Fruit fly (Drosophila melanogaster) whole organism, embryonic: ENCODE results near the gene CG2889.

Source experiments
- Asciz ChIP-seq: fragments of 200-800 bp; sonication (Bioruptor generic); optimal IDR thresholded peaks from 2 replicates; lab custom pipeline; 2017; ENCODE audit warnings: missing biosample characterization, mild to moderate bottlenecking, missing genetic modification characterization, missing genetic modification reagents
- Awh ChIP-seq: fragments of 200-800 bp; sonication (Bioruptor generic); IDR thresholded peaks from 2 replicates; pipeline ENCODE4, ENCODE4 v1.3.6; 2022; ENCODE audit warnings: missing biosample characterization, missing genetic modification characterization
- B-H2 ChIP-seq: fragments of 200-800 bp; sonication (Bioruptor generic); optimal IDR thresholded peaks from 2 replicates; lab custom pipeline; 2018; ENCODE audit warnings: missing biosample characterization, mild to moderate bottlenecking, missing genetic modification characterization
- Bgb ChIP-seq: fragments of 200-800 bp; sonication (Bioruptor generic); IDR thresholded peaks from 2 replicates; pipeline ENCODE4 v1.3.6; 2022; ENCODE audit warnings: missing biosample characterization, missing genetic modification characterization; ENCODE audit not compliant: partially characterized antibody
- CG12769 ChIP-seq: fragments of 200-800 bp; sonication (Bioruptor generic); optimal IDR thresholded peaks from 2 replicates; lab custom pipeline; 2019; ENCODE audit warnings: missing biosample characterization, mild to moderate bottlenecking, missing genetic modification characterization, moderate library complexity
- CG13296 ChIP-seq: fragments of 200-800 bp; sonication (Bioruptor generic); optimal IDR thresholded peaks from 3 replicates; lab custom pipeline; 2018; ENCODE audit warnings: missing biosample characterization, mild to moderate bottlenecking, missing genetic modification characterization
- CG14710 ChIP-seq: fragments of 200-800 bp; sonication (Bioruptor generic); optimal IDR thresholded peaks from 3 replicates; lab custom pipeline; 2019; ENCODE audit warnings: missing biosample characterization, mild to moderate bottlenecking, missing genetic modification characterization, moderate library complexity
- CG14860 ChIP-seq: fragments of 200-800 bp; sonication (Bioruptor generic); IDR thresholded peaks from 3 replicates; pipeline ENCODE4 v1.3.6; 2022; ENCODE audit warnings: missing biosample characterization, missing genetic modification characterization; ENCODE audit not compliant: partially characterized antibody
- CG16815 ChIP-seq: fragments of 200-800 bp; sonication (Bioruptor generic); optimal IDR thresholded peaks from 3 replicates; lab custom pipeline; 2017; ENCODE audit warnings: missing biosample characterization, mild to moderate bottlenecking, missing genetic modification characterization
- CG17385 ChIP-seq: fragments of 200-800 bp; sonication (Bioruptor generic); optimal IDR thresholded peaks from 3 replicates; lab custom pipeline; 2018; ENCODE audit warnings: missing biosample characterization, mild to moderate bottlenecking, missing genetic modification characterization
- CG18764 ChIP-seq: fragments of 200-800 bp; sonication (Bioruptor generic); optimal IDR thresholded peaks from 3 replicates; lab custom pipeline; 2016; ENCODE audit warnings: missing biosample characterization, missing genetic modification characterization
- CG31441 ChIP-seq: fragments of 200-800 bp; sonication (Bioruptor generic); IDR thresholded peaks from 2 replicates; pipeline ENCODE4 v1.3.6; 2022; ENCODE audit warnings: missing biosample characterization, missing genetic modification characterization
- CG3163 ChIP-seq: fragments of 200-800 bp; sonication (Bioruptor generic); optimal IDR thresholded peaks from 3 replicates; lab custom pipeline; 2016; ENCODE audit warnings: missing biosample characterization, missing genetic modification characterization
- CG3281 ChIP-seq: fragments of 200-800 bp; sonication (Bioruptor generic); optimal IDR thresholded peaks from 3 replicates; lab custom pipeline; 2017; ENCODE audit warnings: missing biosample characterization, mild to moderate bottlenecking, missing genetic modification characterization
- CG3847 ChIP-seq: fragments of 200-800 bp; sonication (Bioruptor generic); IDR thresholded peaks from 2 replicates; pipeline ENCODE4 v1.3.6; 2022; ENCODE audit warnings: missing biosample characterization, missing genetic modification characterization
- CG4730 ChIP-seq: fragments of 200-800 bp; sonication (Bioruptor generic); IDR thresholded peaks from 2 replicates; pipeline ENCODE4 v1.3.6; 2022; ENCODE audit warnings: missing biosample characterization, missing genetic modification characterization
- CG4820 ChIP-seq: fragments of 200-800 bp; sonication (Bioruptor generic); optimal IDR thresholded peaks from 3 replicates; lab custom pipeline; 2016; ENCODE audit warnings: missing biosample characterization, missing genetic modification characterization
- CG6813 ChIP-seq: fragments of 200-800 bp; sonication (Bioruptor generic); optimal IDR thresholded peaks from 2 replicates; lab custom pipeline; 2017; ENCODE audit warnings: missing biosample characterization, missing genetic modification characterization, mild to moderate bottlenecking, moderate library complexity, missing genetic modification reagents
- CG8478 ChIP-seq: fragments of >200 bp; optimal IDR thresholded peaks from 2 replicates; lab custom pipeline; 2018
- CG9437 ChIP-seq: fragments of 200-800 bp; sonication (Bioruptor generic); optimal IDR thresholded peaks from 2 replicates; lab custom pipeline; 2018; ENCODE audit warnings: missing biosample characterization, mild to moderate bottlenecking, missing genetic modification characterization
- CG9727 ChIP-seq: fragments of 200-800 bp; sonication (Bioruptor generic); optimal IDR thresholded peaks from 3 replicates; lab custom pipeline; 2017; ENCODE audit warnings: missing biosample characterization, mild to moderate bottlenecking, missing genetic modification characterization
- Chrac-16 ChIP-seq: fragments of 200-800 bp; sonication (Bioruptor generic); optimal IDR thresholded peaks from 3 replicates; lab custom pipeline; 2016; ENCODE audit warnings: missing biosample characterization, missing genetic modification characterization
- Deaf1 ChIP-seq: fragments of 200-800 bp; optimal IDR thresholded peaks from 3 replicates; lab custom pipeline; 2019; ENCODE audit warnings: missing biosample characterization, mild to moderate bottlenecking, missing genetic modification characterization, moderate library complexity
- Dref ChIP-seq: fragments of 200-800 bp; sonication (Bioruptor generic); IDR thresholded peaks from 2 replicates; pipeline ENCODE4 v1.3.6; 2022; ENCODE audit warnings: missing biosample characterization, missing genetic modification characterization
- E2f1 ChIP-seq: fragments of 200-800 bp; sonication (Bioruptor generic); IDR thresholded peaks from 2 replicates; pipeline ENCODE4 v1.3.6; 2022; ENCODE audit warnings: missing biosample characterization, missing genetic modification characterization
- E2f2 ChIP-seq: fragments of 200-800 bp; sonication (Bioruptor generic); IDR thresholded peaks from 2 replicates; pipeline ENCODE4 v1.3.6; 2022; ENCODE audit warnings: missing biosample characterization, missing genetic modification characterization
- Elba2 ChIP-seq: fragments of 200-800 bp; sonication (Bioruptor generic); optimal IDR thresholded peaks from 3 replicates; lab custom pipeline; 2016; ENCODE audit warnings: missing biosample characterization, missing genetic modification characterization
- HLH4C ChIP-seq: fragments of 200-800 bp; sonication (Bioruptor generic); IDR thresholded peaks from 3 replicates; pipeline ENCODE4 v1.3.6; 2022; ENCODE audit warnings: missing biosample characterization, missing genetic modification characterization; ENCODE audit not compliant: partially characterized antibody
- HLH54F ChIP-seq: fragments of 200-800 bp; sonication (Bioruptor generic); optimal IDR thresholded peaks from 3 replicates; lab custom pipeline; 2016; ENCODE audit warnings: missing biosample characterization, missing genetic modification characterization
- Hey ChIP-seq: fragments of 200-800 bp; sonication (Bioruptor generic); optimal IDR thresholded peaks from 3 replicates; lab custom pipeline; 2018; ENCODE audit warnings: missing biosample characterization, mild to moderate bottlenecking, missing genetic modification characterization
- Mad ChIP-seq: fragments of 200-800 bp; sonication (Bioruptor generic); optimal IDR thresholded peaks from 2 replicates; lab custom pipeline; 2016; ENCODE audit warnings: missing biosample characterization, missing genetic modification characterization
- NFAT ChIP-seq: fragments of 200-800 bp; sonication (Bioruptor generic); IDR thresholded peaks from 2 replicates; pipeline ENCODE4 v1.3.6; 2022; ENCODE audit warnings: missing biosample characterization, missing genetic modification characterization
- Optix ChIP-seq: fragments of 200-800 bp; sonication (Bioruptor generic); IDR thresholded peaks from 3 replicates; pipeline ENCODE4 v1.3.6; 2022; ENCODE audit warnings: missing biosample characterization, missing genetic modification characterization
- Ptx1 ChIP-seq: fragments of 200-800 bp; sonication (Bioruptor generic); IDR thresholded peaks from 2 replicates; pipeline ENCODE4 v1.3.6; 2022; ENCODE audit warnings: missing biosample characterization, missing genetic modification characterization
- Ravus ChIP-seq: fragments of 200-800 bp; sonication (Bioruptor generic); IDR thresholded peaks from 2 replicates; pipeline ENCODE4 v1.3.6; 2022; ENCODE audit warnings: missing biosample characterization, missing genetic modification characterization
- Stat92E ChIP-seq, 3 experiments: fragments of >200 bp in 2 of 3; fragments of 200-800 bp in 1 of 3; sonication (Bioruptor generic) in 1 of 3; optimal IDR thresholded peaks; 2 replicates each; lab custom pipeline; 2017 to 2019; ENCODE audit warnings: missing biosample characterization in 3 of 3, missing genetic modification characterization in 3 of 3, mild to moderate bottlenecking in 1 of 3, moderate library complexity in 1 of 3
- Xbp1 ChIP-seq: fragments of 200-800 bp; sonication (Bioruptor generic); optimal IDR thresholded peaks from 3 replicates; lab custom pipeline; 2016; ENCODE audit warnings: missing biosample characterization, mild to moderate bottlenecking, missing genetic modification characterization
- ase ChIP-seq: fragments of 200-800 bp; sonication (Bioruptor generic); IDR thresholded peaks from 3 replicates; pipeline ENCODE4 v1.3.6; 2022; ENCODE audit warnings: missing biosample characterization, missing genetic modification characterization
- crp ChIP-seq, 2 experiments: fragments of 200-800 bp; sonication (Bioruptor generic); optimal IDR thresholded peaks; 2 replicates in 1 of 2; 3 replicates in 1 of 2; lab custom pipeline; 2017; ENCODE audit warnings: missing biosample characterization in 2 of 2, missing genetic modification characterization in 2 of 2, mild to moderate bottlenecking in 1 of 2, moderate library complexity in 1 of 2
- esg ChIP-seq: fragments of 200-800 bp; sonication (Bioruptor generic); conservative IDR thresholded peaks from 2 replicates; pipeline ENCODE4 v1.3.6; 2022; ENCODE audit warnings: missing biosample characterization, missing genetic modification characterization
- gcm ChIP-seq: fragments of 200-800 bp; sonication (Bioruptor generic); optimal IDR thresholded peaks from 2 replicates; lab custom pipeline; 2019; ENCODE audit warnings: missing biosample characterization, mild to moderate bottlenecking, missing genetic modification characterization, moderate library complexity
- gt ChIP-seq: fragments of 200-800 bp; sonication (Bioruptor generic); IDR thresholded peaks from 2 replicates; pipeline ENCODE4 v1.3.6; 2022; ENCODE audit warnings: missing biosample characterization, missing genetic modification characterization
- hth ChIP-seq: fragments of >200 bp; optimal IDR thresholded peaks from 2 replicates; lab custom pipeline; 2017; ENCODE audit warnings: inconsistent platforms
- kay ChIP-seq: fragments of 200-800 bp; sonication (Bioruptor generic); optimal IDR thresholded peaks from 2 replicates; lab custom pipeline; 2016; ENCODE audit warnings: missing biosample characterization, missing genetic modification characterization
- maf-S ChIP-seq: fragments of 200-800 bp; sonication (Bioruptor generic); optimal IDR thresholded peaks from 2 replicates; lab custom pipeline; 2016; ENCODE audit warnings: missing biosample characterization, missing genetic modification characterization
- peb ChIP-seq: fragments of 200-800 bp; sonication (Bioruptor generic); IDR thresholded peaks from 2 replicates; pipeline ENCODE4 v1.3.6; 2022; ENCODE audit warnings: missing biosample characterization, missing genetic modification characterization
- pho ChIP-seq: fragments of 200-800 bp; sonication (Bioruptor generic); optimal IDR thresholded peaks from 2 replicates; lab custom pipeline; 2016; ENCODE audit warnings: missing biosample characterization, missing genetic modification characterization
- sc ChIP-seq, 3 experiments: fragments of >200 bp in 2 of 3; fragments of 200-800 bp in 1 of 3; sonication (Bioruptor generic) in 1 of 3; optimal IDR thresholded peaks; 2 replicates in 2 of 3; 3 replicates in 1 of 3; lab custom pipeline; 2017; ENCODE audit warnings: mild to moderate bottlenecking in 1 of 3, missing biosample characterization in 1 of 3, missing genetic modification characterization in 1 of 3, missing genetic modification reagents in 1 of 3
- sima ChIP-seq: fragments of 200-800 bp; sonication (Bioruptor generic); optimal IDR thresholded peaks from 2 replicates; lab custom pipeline; 2016; ENCODE audit warnings: missing biosample characterization, missing genetic modification characterization
- slou ChIP-seq: fragments of 200-800 bp; sonication (Bioruptor generic); optimal IDR thresholded peaks from 3 replicates; lab custom pipeline; 2016; ENCODE audit warnings: missing biosample characterization, missing genetic modification characterization
- so ChIP-seq: fragments of 200-800 bp; sonication (Bioruptor generic); IDR thresholded peaks from 3 replicates; pipeline ENCODE4 v1.3.6; 2022; ENCODE audit warnings: missing biosample characterization, missing genetic modification characterization
- stc ChIP-seq: fragments of 200-800 bp; sonication (Bioruptor generic); IDR thresholded peaks from 2 replicates; pipeline ENCODE4 v1.3.6; 2022; ENCODE audit warnings: missing biosample characterization, missing genetic modification characterization

The CG2889 gene

DNA sequence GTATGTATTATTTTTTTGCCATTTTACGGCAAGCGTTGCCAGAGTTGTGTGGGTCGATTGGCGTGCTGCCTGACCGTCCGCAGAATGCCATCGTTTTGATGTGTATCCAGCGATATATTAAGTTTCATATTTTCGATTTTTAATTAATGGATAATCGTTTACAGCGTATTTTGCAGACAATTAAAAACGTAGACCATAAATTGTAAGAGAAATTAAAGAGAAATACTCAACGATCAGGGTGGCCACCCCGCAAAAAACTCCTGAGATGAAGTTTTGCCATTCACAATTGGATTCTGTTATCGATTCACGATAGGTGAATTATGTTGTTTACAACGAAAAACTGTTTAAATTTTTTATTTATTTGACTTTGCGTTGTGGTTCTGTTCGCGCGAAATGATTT, 887 bp downstream of the CG2889 start, which contains the start of gene nocte (continued):
- TF ChIP-seq CG4730 (GFP tag; lab: Robert Waterston, UW): no peak
- TF ChIP-seq CG16815 (GFP tag; lab: Kevin White, UChicago): no peak
- TF ChIP-seq sc (optimal IDR thresholded peaks at IDR 0.05; lab: Kevin White, UChicago): no peak
- TF ChIP-seq sc (GFP tag; optimal IDR thresholded peaks at IDR 0.05; lab: Kevin White, UChicago): no peak
- TF ChIP-seq Mad (GFP tag; lab: Kevin White, UChicago): no peak
- TF ChIP-seq CG18764: no peak
- TF ChIP-seq maf-S (GFP tag; lab: Kevin White, UChicago): no peak
- no peak for TF ChIP-seq Hey
- TF ChIP-seq E2f2 (GFP tag; lab: Robert Waterston, UW): peak; percentile 31
- TF ChIP-seq Xbp1 (GFP tag; lab: Kevin White, UChicago): peak; percentile 31
- no peak for TF ChIP-seq stc (GFP tag; lab: Robert Waterston, UW)
- no peak for TF ChIP-seq CG3163 (GFP tag; lab: Kevin White, UChicago)
- no peak for TF ChIP-seq Ptx1 (GFP tag; lab: Robert Waterston, UW)
- no peak for TF ChIP-seq Ravus (GFP tag; lab: Robert Waterston, UW)
- no peak for TF ChIP-seq Awh
- no peak for TF ChIP-seq gcm (GFP tag; lab: Kevin White, UChicago)
- TF ChIP-seq CG9727: no peak
- peak; percentile 64 for TF ChIP-seq Dref (GFP tag; lab: Robert Waterston, UW)
- TF ChIP-seq hth (lab: Kevin White, UChicago): no peak
- peak; percentile 57 for TF ChIP-seq CG3847 (GFP tag; lab: Robert Waterston, UW)
- peak; percentile 30 for TF ChIP-seq CG14710
- TF ChIP-seq Deaf1: no peak
- TF ChIP-seq CG31441 (GFP tag; lab: Robert Waterston, UW): no peak
- TF ChIP-seq CG9437: peak; percentile 73
- TF ChIP-seq CG8478 (lab: Kevin White, UChicago): no peak
- no peak for TF ChIP-seq CG17385 (GFP tag; lab: Kevin White, UChicago)
- TF ChIP-seq gt (GFP tag; lab: Robert Waterston, UW): 0 out of 2 replicates have a peak, but pooled peaks have one; percentile 8
- no peak for TF ChIP-seq Chrac-16 (GFP tag; lab: Kevin White, UChicago)
- TF ChIP-seq crp (GFP tag; optimal IDR thresholded peaks at IDR 0.05; lab: Kevin White, UChicago): no peak
- TF ChIP-seq NFAT (GFP tag; lab: Robert Waterston, UW): no peak
- no peak for TF ChIP-seq B-H2 (GFP tag; lab: Kevin White, UChicago)
- TF ChIP-seq pho (GFP tag; lab: Kevin White, UChicago): no peak
- TF ChIP-seq Optix (GFP tag; lab: Robert Waterston, UW): no peak
- peak; percentile 57 for TF ChIP-seq Bgb (GFP tag; lab: Robert Waterston, UW)
- no peak for TF ChIP-seq HLH54F (GFP tag; lab: Kevin White, UChicago)
- TF ChIP-seq HLH4C (GFP tag; lab: Robert Waterston, UW): 0 out of 3 replicates have a peak, but pooled peaks have one; percentile 46
- TF ChIP-seq CG13296 (GFP tag; lab: Kevin White, UChicago): no peak
- TF ChIP-seq CG14860 (GFP tag; lab: Robert Waterston, UW): peak; percentile 37; the same call in 1 of the 3 replicates
- TF ChIP-seq kay (GFP tag; lab: Kevin White, UChicago): no peak
- no peak for TF ChIP-seq Asciz
- no peak for TF ChIP-seq esg (GFP tag; lab: Robert Waterston, UW)
- TF ChIP-seq Elba2: peak; percentile 62
- TF ChIP-seq peb (GFP tag; lab: Robert Waterston, UW): no peak
- TF ChIP-seq E2f1 (GFP tag; lab: Robert Waterston, UW): no peak
- no peak for TF ChIP-seq ase (GFP tag; lab: Robert Waterston, UW)
- no peak for TF ChIP-seq CG12769
- TF ChIP-seq Stat92E (GFP tag; optimal IDR thresholded peaks at IDR 0.05; lab: Kevin White, UChicago): no peak
- no peak for TF ChIP-seq CG6813 (GFP tag; lab: Kevin White, UChicago)
- no peak for TF ChIP-seq sima (GFP tag; lab: Kevin White, UChicago)
- no peak for TF ChIP-seq slou (GFP tag; lab: Kevin White, UChicago)
- TF ChIP-seq so (GFP tag; lab: Robert Waterston, UW): no peak
- no peak for TF ChIP-seq CG3281 (GFP tag; lab: Kevin White, UChicago)
- TF ChIP-seq CG4820: no peak
